Worm (Caenorhabditis elegans): ENCODE measurements around the gene aat-4.

DNA sequence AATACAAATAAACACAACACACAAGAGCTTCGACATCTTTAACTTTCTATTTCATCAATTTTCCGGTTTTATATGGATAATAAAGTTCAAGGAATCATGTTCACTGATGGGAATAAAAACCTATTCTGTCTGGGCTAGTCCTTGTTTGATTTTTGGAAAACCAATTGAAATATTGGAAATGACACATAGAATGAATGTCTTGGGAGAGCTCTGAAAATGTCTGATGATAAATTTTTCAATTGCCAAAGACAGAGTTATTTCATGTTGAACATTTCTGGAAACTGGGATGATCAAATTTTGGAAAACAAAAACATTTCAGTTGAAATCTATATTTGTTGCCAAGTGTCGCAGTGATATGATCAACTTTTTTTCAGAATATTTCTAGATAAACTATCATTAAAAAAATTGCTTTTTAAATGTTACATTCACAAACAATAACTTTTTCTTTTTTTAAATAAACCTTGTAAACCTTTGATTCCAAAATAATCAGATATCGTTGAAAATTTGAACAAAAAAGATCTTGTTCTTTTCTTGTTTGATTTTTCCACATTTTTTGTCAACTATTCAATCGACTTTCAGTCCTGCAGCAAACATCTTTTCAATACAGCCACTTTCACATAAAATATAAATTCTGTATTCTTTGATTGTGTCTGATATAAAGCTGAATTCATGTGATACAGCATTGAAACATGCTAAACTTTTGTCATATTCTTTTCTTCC is 37.9 kb downstream of the aat-4 start, which contains the start of the genes F58F9.6 and F58F9.8:
- TF ChIP-seq efl-1 (optimal IDR thresholded peaks at IDR 0.05) (no peak), efl-1 (GFP tag; optimal IDR thresholded peaks at IDR 0.05 in 1 of 2) (peak in 1 of 2 experiments; percentile 83), C04F5.9 (tag; optimal IDR thresholded peaks at IDR 0.05) (no peak), unc-86 (tag; optimal IDR thresholded peaks at IDR 0.05) (no peak), ama-1 (optimal IDR thresholded peaks at IDR 0.05) (no peak), nhr-237 (tag; optimal IDR thresholded peaks at IDR 0.05) (no peak), lin-35 (GFP tag; optimal IDR thresholded peaks at IDR 0.05) (no peak), tlp-1 (tag; optimal IDR thresholded peaks at IDR 0.05) (no peak), nhr-28 (tag; optimal IDR thresholded peaks at IDR 0.05) (no peak), snu-23 (GFP tag; optimal IDR thresholded peaks at IDR 0.05) (no peak), ceh-82 (tag; optimal IDR thresholded peaks at IDR 0.05) (no peak), nhr-20 (tag; optimal IDR thresholded peaks at IDR 0.05) (no peak), nhr-90 (tag; optimal IDR thresholded peaks at IDR 0.05; ENCODE audit: poor library complexity) (no peak), dsc-1 (tag; optimal IDR thresholded peaks at IDR 0.05) (no peak)

Measured in whole organism, L1 larva.